Worm (Caenorhabditis elegans) whole organism, L2 larva: ENCODE data around the gene C34D4.3.
A peak's percentile ranks its signal among the peaks of the same experiment; 100 is the strongest.

Experiments
- C34F6.9 ChIP-seq: fragments of 150-350 bp; optimal IDR thresholded peaks from 2 replicates; lab custom pipeline; 2014; ENCODE audit warnings: missing biosample characterization, missing genetic modification characterization
- F13H6.1 ChIP-seq: sonication (generic microtip); optimal IDR thresholded peaks from 2 replicates; lab custom pipeline; 2016; ENCODE audit warnings: missing genetic modification characterization, missing compliant biosample characterization
- R02D3.7 ChIP-seq: fragments of 150-350 bp; optimal IDR thresholded peaks from 2 replicates; lab custom pipeline; 2014; ENCODE audit warnings: missing biosample characterization, missing genetic modification characterization
- ZK546.5 ChIP-seq: sonication (generic microtip); optimal IDR thresholded peaks from 2 replicates; lab custom pipeline; 2017; ENCODE audit warnings: missing biosample characterization, missing genetic modification characterization
- alr-1 ChIP-seq: fragments of 150-350 bp; optimal IDR thresholded peaks from 2 replicates; lab custom pipeline; 2014; ENCODE audit warnings: missing biosample characterization, missing genetic modification characterization
- aly-2 ChIP-seq: fragments of 150-350 bp; optimal IDR thresholded peaks from 2 replicates; lab custom pipeline; 2014; ENCODE audit warnings: missing biosample characterization, missing genetic modification characterization
- blmp-1 ChIP-seq: sonication (generic microtip); optimal IDR thresholded peaks from 2 replicates; lab custom pipeline; 2017; ENCODE audit warnings: missing genetic modification characterization, mild to moderate bottlenecking, missing compliant biosample characterization, antibody characterized with exemption, moderate library complexity; ENCODE audit not compliant: insufficient read depth
- ceh-16 ChIP-seq: fragments of 150-350 bp; optimal IDR thresholded peaks from 2 replicates; lab custom pipeline; 2014; ENCODE audit warnings: missing biosample characterization, missing genetic modification characterization
- ceh-82 ChIP-seq: fragments of 150-350 bp; optimal IDR thresholded peaks from 2 replicates; lab custom pipeline; 2014; ENCODE audit warnings: missing biosample characterization, missing genetic modification characterization
- crh-2 ChIP-seq: sonication (generic microtip); optimal IDR thresholded peaks from 2 replicates; lab custom pipeline; 2017; ENCODE audit warnings: missing biosample characterization, missing genetic modification characterization
- dmd-4 ChIP-seq: sonication (generic microtip); optimal IDR thresholded peaks from 2 replicates; lab custom pipeline; 2017; ENCODE audit warnings: missing biosample characterization, missing genetic modification characterization
- elt-1 ChIP-seq: fragments of 150-350 bp; optimal IDR thresholded peaks from 2 replicates; lab custom pipeline; 2014; ENCODE audit warnings: missing biosample characterization, missing genetic modification characterization
- elt-3 ChIP-seq: sonication (generic microtip); optimal IDR thresholded peaks from 2 replicates; lab custom pipeline; 2017; ENCODE audit warnings: missing biosample characterization, missing genetic modification characterization
- fos-1 ChIP-seq: fragments of 150-350 bp; optimal IDR thresholded peaks from 2 replicates; lab custom pipeline; 2014; ENCODE audit warnings: missing biosample characterization, missing genetic modification characterization
- gmeb-1 ChIP-seq: fragments of 150-350 bp; optimal IDR thresholded peaks from 2 replicates; lab custom pipeline; 2014; ENCODE audit warnings: missing biosample characterization, missing genetic modification characterization
- lin-11 ChIP-seq: fragments of 150-350 bp; sonication (generic microtip); optimal IDR thresholded peaks from 2 replicates; lab custom pipeline; 2014; ENCODE audit warnings: missing biosample characterization, missing genetic modification characterization, inconsistent platforms, mixed read lengths
- lin-13 ChIP-seq: fragments of 150-350 bp; optimal IDR thresholded peaks from 2 replicates; lab custom pipeline; 2014; ENCODE audit warnings: missing biosample characterization, missing genetic modification reagents, missing genetic modification characterization
- lin-39 ChIP-seq: fragments of 150-350 bp; optimal IDR thresholded peaks from 2 replicates; lab custom pipeline; 2014; ENCODE audit warnings: missing biosample characterization, missing genetic modification reagents, missing genetic modification characterization
- lsy-2 ChIP-seq, 2 experiments: fragments of 150-350 bp in 1 of 2; sonication (generic microtip) in 1 of 2; optimal IDR thresholded peaks; 2 replicates each; lab custom pipeline; 2014 to 2017; ENCODE audit warnings: missing biosample characterization in 2 of 2, missing genetic modification characterization in 2 of 2
- mab-5 ChIP-seq: fragments of 150-350 bp; optimal IDR thresholded peaks from 2 replicates; lab custom pipeline; 2014; ENCODE audit warnings: missing biosample characterization, missing genetic modification characterization
- mbf-1 ChIP-seq: sonication (generic microtip); optimal IDR thresholded peaks from 2 replicates; lab custom pipeline; 2017; ENCODE audit warnings: missing biosample characterization, missing genetic modification characterization
- mdl-1 ChIP-seq, 2 experiments: fragments of 150-350 bp in 1 of 2; sonication (generic microtip) in 1 of 2; optimal IDR thresholded peaks; 2 replicates each; lab custom pipeline; 2017; ENCODE audit warnings: missing biosample characterization in 2 of 2, missing genetic modification characterization in 2 of 2
- nhr-10 ChIP-seq: sonication (generic microtip); optimal IDR thresholded peaks from 2 replicates; lab custom pipeline; 2017; ENCODE audit warnings: missing biosample characterization, missing genetic modification characterization
- nhr-11 ChIP-seq: fragments of 150-350 bp; optimal IDR thresholded peaks from 2 replicates; lab custom pipeline; 2014; ENCODE audit warnings: missing biosample characterization, missing genetic modification characterization
- nhr-21 ChIP-seq: fragments of 150-350 bp; optimal IDR thresholded peaks from 2 replicates; lab custom pipeline; 2014; ENCODE audit warnings: missing biosample characterization, missing genetic modification characterization
- nhr-237 ChIP-seq: fragments of 150-350 bp; optimal IDR thresholded peaks from 2 replicates; lab custom pipeline; 2014; ENCODE audit warnings: missing biosample characterization, missing genetic modification characterization
- nhr-25 ChIP-seq: fragments of 150-350 bp; sonication (generic microtip); optimal IDR thresholded peaks from 3 replicates; lab custom pipeline; 2014; ENCODE audit warnings: missing biosample characterization, missing genetic modification characterization
- peb-1 ChIP-seq: fragments of 150-350 bp; optimal IDR thresholded peaks from 2 replicates; lab custom pipeline; 2014; ENCODE audit warnings: missing biosample characterization, missing genetic modification characterization
- sem-4 ChIP-seq: fragments of 150-350 bp; optimal IDR thresholded peaks from 2 replicates; lab custom pipeline; 2014; ENCODE audit warnings: missing biosample characterization, missing genetic modification reagents, missing genetic modification characterization
- sma-3 ChIP-seq: sonication (generic microtip); optimal IDR thresholded peaks from 2 replicates; lab custom pipeline; 2016; ENCODE audit warnings: missing genetic modification reagents, missing genetic modification characterization, missing compliant biosample characterization
- sma-9 ChIP-seq, 2 experiments: fragments of 150-350 bp in 1 of 2; sonication (generic microtip) in 1 of 2; optimal IDR thresholded peaks; 2 replicates each; lab custom pipeline; 2014 to 2016; ENCODE audit warnings: missing genetic modification characterization in 2 of 2, mild to moderate bottlenecking in 1 of 2, missing biosample characterization in 1 of 2, missing compliant biosample characterization in 1 of 2, missing genetic modification reagents in 1 of 2, moderate library complexity in 1 of 2
- snpc-4 ChIP-seq: fragments of 150-350 bp; optimal IDR thresholded peaks from 2 replicates; lab custom pipeline; 2014; ENCODE audit warnings: missing biosample characterization, missing genetic modification characterization
- unc-39 ChIP-seq: fragments of 150-350 bp; optimal IDR thresholded peaks from 2 replicates; lab custom pipeline; 2014; ENCODE audit warnings: missing biosample characterization, missing genetic modification characterization
- unc-55 ChIP-seq: fragments of 150-350 bp; sonication (generic microtip); optimal IDR thresholded peaks from 3 replicates; lab custom pipeline; 2014; ENCODE audit warnings: missing biosample characterization, missing genetic modification reagents, missing genetic modification characterization
- unc-62 ChIP-seq: fragments of 150-350 bp; optimal IDR thresholded peaks from 2 replicates; lab custom pipeline; 2014; ENCODE audit warnings: missing biosample characterization, missing genetic modification reagents, missing genetic modification characterization
- ztf-1 ChIP-seq: fragments of 200-800 bp; sonication (Bioruptor generic); conservative IDR thresholded peaks from 2 replicates; pipeline ENCODE4 v1.3.6; 2022; ENCODE audit warnings: missing genetic modification characterization, missing compliant biosample characterization
- ztf-4 ChIP-seq: fragments of 150-350 bp; optimal IDR thresholded peaks from 2 replicates; lab custom pipeline; 2014; ENCODE audit warnings: missing biosample characterization, missing genetic modification characterization

Gene C34D4.3

DNA sequence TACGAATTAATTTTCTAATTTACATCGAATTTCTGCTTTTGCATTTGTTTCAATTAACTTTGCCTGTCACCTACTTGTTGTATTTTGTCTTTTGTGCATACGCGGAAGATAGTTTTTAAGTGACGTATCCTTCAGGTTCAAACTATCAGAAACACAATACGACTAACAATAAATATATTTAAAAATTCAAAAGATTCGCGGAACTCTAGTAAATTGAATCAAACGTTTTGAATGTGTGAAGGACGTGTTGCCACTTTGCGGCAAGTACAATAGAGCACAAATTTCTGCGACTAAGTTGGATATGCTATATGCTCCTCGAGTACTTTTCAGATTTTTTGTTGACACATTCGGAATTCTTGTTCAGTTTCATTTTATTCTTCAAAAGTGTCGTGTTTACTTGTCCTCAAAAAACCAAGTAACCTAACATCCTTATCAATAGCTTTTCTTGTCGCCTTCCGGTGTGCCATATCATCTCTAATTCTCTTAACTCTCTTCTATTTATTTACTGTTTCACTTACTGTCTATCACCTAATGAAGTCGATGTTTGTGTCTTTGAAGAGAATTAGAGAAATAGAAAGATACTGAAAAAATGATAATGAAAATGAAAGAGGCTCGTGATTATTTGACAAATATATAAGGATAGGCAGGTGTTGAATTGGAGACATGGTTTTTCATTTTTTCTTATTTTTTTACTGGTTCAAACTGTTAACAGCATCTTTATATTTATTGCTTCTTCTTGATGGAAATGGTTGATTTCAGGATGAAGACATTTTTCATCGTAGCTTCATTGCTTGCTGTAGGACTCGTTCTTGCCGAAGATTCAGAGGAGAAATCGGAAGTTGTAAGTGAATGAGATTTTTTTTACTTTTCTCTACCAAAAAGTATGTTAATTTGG is 35.3 kb downstream of the C34D4.3 start, which contains the start of gene srlf-7 (continued):
- no peak for TF ChIP-seq dmd-4 (tag; lab: Kevin White, UChicago)
- TF ChIP-seq unc-62 = no peak
- no peak for TF ChIP-seq nhr-10 (tag; lab: Kevin White, UChicago)
- peak; percentile 21 for TF ChIP-seq C34F6.9 (tag; lab: Kevin White, UChicago)
- peak; percentile 43 for TF ChIP-seq F13H6.1 (tag; lab: Kevin White, UChicago)

DNA sequence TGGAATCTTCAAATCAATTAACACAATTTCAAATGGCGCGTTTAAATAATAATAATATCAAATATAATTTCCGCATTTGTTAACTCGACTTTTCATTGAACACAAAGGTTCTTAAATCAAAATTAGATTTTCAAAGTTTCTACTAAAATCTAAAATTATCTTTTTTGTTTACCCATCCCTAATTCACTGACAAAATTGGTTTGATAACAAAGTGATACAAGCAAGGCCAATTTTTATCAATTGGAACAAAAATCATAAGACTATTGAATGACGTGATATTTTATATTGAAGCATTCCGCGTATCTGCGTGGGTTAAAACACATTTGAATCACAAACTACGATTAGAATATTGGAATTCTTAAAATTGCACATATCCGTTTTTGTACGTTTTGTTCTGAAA is 36.9 kb downstream of the C34D4.3 start:
- TF ChIP-seq aly-2 (tag; lab: Kevin White, UChicago) (no peak), nhr-237 (tag; lab: Kevin White, UChicago) (no peak), nhr-25 (tag; lab: Kevin White, UChicago) (no peak), lsy-2 (tag; optimal IDR thresholded peaks at IDR 0.05; lab: Kevin White, UChicago) (no peak), unc-62 (no peak), F13H6.1 (tag; lab: Kevin White, UChicago) (no peak), nhr-11 (tag; lab: Kevin White, UChicago) (no peak), crh-2 (tag; lab: Kevin White, UChicago) (peak; percentile 47), sma-9 (GFP tag; optimal IDR thresholded peaks at IDR 0.05; lab: Kevin White, UChicago) (peak; percentile 83), sma-9 (tag; optimal IDR thresholded peaks at IDR 0.05; lab: Kevin White, UChicago) (no peak), elt-3 (no peak), C34F6.9 (tag; lab: Kevin White, UChicago) (no peak), R02D3.7 (tag; lab: Kevin White, UChicago) (no peak), sem-4 (tag; lab: Kevin White, UChicago) (no peak), peb-1 (tag; lab: Kevin White, UChicago) (no peak), ztf-4 (tag; lab: Kevin White, UChicago) (no peak), mbf-1 (tag; lab: Kevin White, UChicago) (no peak), gmeb-1 (tag; lab: Kevin White, UChicago) (peak; percentile 51), unc-55 (GFP tag; lab: Kevin White, UChicago) (no peak), dmd-4 (tag; lab: Kevin White, UChicago) (no peak), nhr-21 (tag; lab: Kevin White, UChicago) (peak; percentile 0), snpc-4 (tag; lab: Kevin White, UChicago) (no peak), ztf-1 (GFP tag; lab: Robert Waterston, UW) (no peak), unc-39 (no peak), mab-5 (no peak), ceh-82 (tag; lab: Kevin White, UChicago) (no peak), alr-1 (tag; lab: Kevin White, UChicago) (no peak), lin-11 (tag; lab: Kevin White, UChicago) (no peak), lin-13 (no peak), fos-1 (tag; lab: Kevin White, UChicago) (peak; percentile 78), ZK546.5 (tag; lab: Kevin White, UChicago) (no peak), elt-1 (tag; lab: Kevin White, UChicago) (no peak), sma-3 (GFP tag; lab: Kevin White, UChicago) (peak; percentile 38), blmp-1 (no peak), lin-39 (no peak), nhr-10 (tag; lab: Kevin White, UChicago) (no peak), ceh-16 (tag; lab: Kevin White, UChicago) (no peak)

DNA sequence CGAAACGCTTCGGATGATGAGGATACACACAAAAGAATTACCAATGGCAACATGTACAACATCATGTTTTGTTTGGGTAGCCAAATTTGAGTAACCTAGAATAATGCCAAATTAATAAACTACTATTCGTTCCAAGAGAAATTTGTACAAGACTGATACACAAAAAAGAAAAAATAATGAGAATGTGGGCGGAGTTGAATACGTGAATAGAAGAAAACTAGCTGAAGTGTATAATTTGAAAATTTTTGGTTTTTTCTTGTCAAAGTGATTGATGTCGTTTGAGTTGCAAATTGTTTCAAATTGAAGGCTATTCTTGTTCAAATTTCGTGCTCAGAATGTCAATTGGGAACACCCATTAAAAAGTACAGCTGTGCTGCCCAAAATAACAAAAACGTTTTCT is 38.3 kb downstream of the C34D4.3 start, which contains the start of gene R13A1.5:
Gene R13A1.5, minus strand, starts transcription at position 101 of the 400 bp plus-strand sequence.
- TF ChIP-seq dmd-4 (tag; lab: Kevin White, UChicago) (no peak), elt-3 (no peak), peb-1 (tag; lab: Kevin White, UChicago) (no peak), fos-1 (tag; lab: Kevin White, UChicago) (no peak), mdl-1 (tag; optimal IDR thresholded peaks at IDR 0.05; lab: Kevin White, UChicago) (no peak)
- TF ChIP-seq, all 48 proteins: peak for 0
